Worm (Caenorhabditis elegans): ENCODE data around the gene ceh-16.

ce11 chrIII:8598961-8599360 lies 23.6 kb upstream of the ceh-16 start:
- TF ChIP-seq him-1 (tag; optimal IDR thresholded peaks at IDR 0.05) (no peak), dao-5 (tag; optimal IDR thresholded peaks at IDR 0.05) (no peak)
